Fruit fly (Drosophila melanogaster): ENCODE data around the gene CG14655.

CG14655 gene

dm6 chr3R:4731006-4731405 lies 49.1 kb downstream of the CG14655 start:
- TF ChIP-seq Vsx2 (GFP tag; optimal IDR thresholded peaks at IDR 0.05; ENCODE audit: partially characterized antibody) (no peak), br (GFP tag; optimal IDR thresholded peaks at IDR 0.05) (peak; percentile 7), brk (GFP tag; optimal IDR thresholded peaks at IDR 0.05) (no peak), CG32264 (GFP tag; optimal IDR thresholded peaks at IDR 0.05) (no peak)

dm6 chr3R:4728448-4728847 lies 51.7 kb downstream of the CG14655 start:
- TF ChIP-seq Hr78 (GFP tag; optimal IDR thresholded peaks at IDR 0.05), result no peak
- TF ChIP-seq ey (GFP tag; optimal IDR thresholded peaks at IDR 0.05), result no peak
- no peak for TF ChIP-seq brk (GFP tag; optimal IDR thresholded peaks at IDR 0.05)
- no peak for TF ChIP-seq dsf (GFP tag; optimal IDR thresholded peaks at IDR 0.05; ENCODE audit: borderline replicate concordance)
- TF ChIP-seq h (GFP tag; optimal IDR thresholded peaks at IDR 0.05), result no peak
- TF ChIP-seq CrebA (GFP tag; optimal IDR thresholded peaks at IDR 0.05; ENCODE audit: borderline replicate concordance), result no peak
- no peak for TF ChIP-seq jim (GFP tag; optimal IDR thresholded peaks at IDR 0.05)
- TF ChIP-seq sv (GFP tag; optimal IDR thresholded peaks at IDR 0.05), result no peak
- no peak for TF ChIP-seq dmrt93B (GFP tag; optimal IDR thresholded peaks at IDR 0.05)
- TF ChIP-seq pan (optimal IDR thresholded peaks at IDR 0.05), result no peak
- no peak for TF ChIP-seq psq (GFP tag; optimal IDR thresholded peaks at IDR 0.05)
- TF ChIP-seq CG9705 (GFP tag; optimal IDR thresholded peaks at IDR 0.05), result no peak

All from whole organism, wandering third instar larva.